Fruit fly (Drosophila melanogaster) whole organism, embryonic: Measurements from ENCODE around the gene nkt.
A peak's percentile ranks its signal among the peaks of the same experiment; 100 is the strongest.

Experiments
- Bteb2 ChIP-seq: fragments of 200-800 bp; sonication (Bioruptor generic); optimal IDR thresholded peaks from 2 replicates; lab custom pipeline; 2016; ENCODE audit warnings: missing biosample characterization, missing genetic modification characterization
- CG10209 ChIP-seq: fragments of 200-800 bp; sonication (Bioruptor generic); optimal IDR thresholded peaks from 3 replicates; lab custom pipeline; 2017; ENCODE audit warnings: missing biosample characterization, mild to moderate bottlenecking, missing genetic modification characterization, missing genetic modification reagents
- CG11695 ChIP-seq: fragments of 200-800 bp; sonication (Bioruptor generic); IDR thresholded peaks from 3 replicates; pipeline ENCODE4 v1.3.6; 2022; ENCODE audit warnings: missing biosample characterization, missing genetic modification characterization
- CG12155 ChIP-seq: fragments of 200-800 bp; sonication (Bioruptor generic); optimal IDR thresholded peaks from 3 replicates; lab custom pipeline; 2016; ENCODE audit warnings: missing biosample characterization, missing genetic modification characterization
- CG1233 ChIP-seq: fragments of 200-800 bp; sonication (Bioruptor generic); optimal IDR thresholded peaks from 4 replicates; lab custom pipeline; 2018; ENCODE audit warnings: missing biosample characterization, mild to moderate bottlenecking, missing genetic modification characterization
- CG13424 ChIP-seq: fragments of 200-800 bp; sonication (Bioruptor generic); optimal IDR thresholded peaks from 2 replicates; lab custom pipeline; 2019; ENCODE audit warnings: missing biosample characterization, mild to moderate bottlenecking, missing genetic modification characterization, moderate library complexity
- CG14050 ChIP-seq: fragments of 200-800 bp; sonication (Bioruptor generic); IDR thresholded peaks from 3 replicates; pipeline ENCODE4 v1.3.6; 2022; ENCODE audit warnings: missing biosample characterization, missing genetic modification characterization
- CG15269 ChIP-seq: fragments of 200-800 bp; sonication (Bioruptor generic); optimal IDR thresholded peaks from 2 replicates; lab custom pipeline; 2018; ENCODE audit warnings: missing biosample characterization, mild to moderate bottlenecking, missing genetic modification characterization, moderate library complexity
- CG16863 ChIP-seq: fragments of 200-800 bp; sonication (Bioruptor generic); optimal IDR thresholded peaks from 3 replicates; lab custom pipeline; 2016; ENCODE audit warnings: missing biosample characterization, missing genetic modification characterization
- CG17359 ChIP-seq: fragments of 200-800 bp; sonication (Bioruptor generic); optimal IDR thresholded peaks from 3 replicates; lab custom pipeline; 2018; ENCODE audit warnings: missing biosample characterization, mild to moderate bottlenecking, missing genetic modification characterization, moderate library complexity
- CG17912 ChIP-seq: fragments of 200-800 bp; sonication (Bioruptor generic); optimal IDR thresholded peaks from 2 replicates; lab custom pipeline; 2018; ENCODE audit warnings: missing biosample characterization, mild to moderate bottlenecking, missing genetic modification characterization
- CG18262 ChIP-seq: fragments of 200-800 bp; optimal IDR thresholded peaks from 3 replicates; lab custom pipeline; 2019; ENCODE audit warnings: missing biosample characterization, mild to moderate bottlenecking, missing genetic modification characterization, moderate library complexity
- CG3281 ChIP-seq: fragments of 200-800 bp; sonication (Bioruptor generic); optimal IDR thresholded peaks from 3 replicates; lab custom pipeline; 2017; ENCODE audit warnings: missing biosample characterization, mild to moderate bottlenecking, missing genetic modification characterization
- CG7839 ChIP-seq: fragments of 200-800 bp; sonication (Bioruptor generic); optimal IDR thresholded peaks from 3 replicates; lab custom pipeline; 2018; ENCODE audit warnings: missing biosample characterization, mild to moderate bottlenecking, missing genetic modification characterization, moderate library complexity
- CG8290 ChIP-seq, 3 experiments: fragments of 200-800 bp; sonication (Bioruptor generic); optimal IDR thresholded peaks; 2 replicates each; lab custom pipeline; 2016 to 2019; ENCODE audit warnings: missing biosample characterization in 3 of 3, missing genetic modification characterization in 3 of 3, mild to moderate bottlenecking in 2 of 3, moderate library complexity in 1 of 3
- CG9727 ChIP-seq: fragments of 200-800 bp; sonication (Bioruptor generic); optimal IDR thresholded peaks from 3 replicates; lab custom pipeline; 2017; ENCODE audit warnings: missing biosample characterization, mild to moderate bottlenecking, missing genetic modification characterization
- CkIIα-i1 ChIP-seq: fragments of 200-800 bp; sonication (Bioruptor generic); IDR thresholded peaks from 2 replicates; pipeline ENCODE4 v1.3.6; 2022; ENCODE audit warnings: missing biosample characterization, missing genetic modification characterization
- Deaf1 ChIP-seq: fragments of 200-800 bp; optimal IDR thresholded peaks from 3 replicates; lab custom pipeline; 2019; ENCODE audit warnings: missing biosample characterization, mild to moderate bottlenecking, missing genetic modification characterization, moderate library complexity
- Dfd ChIP-seq, 2 experiments: fragments of >200 bp; optimal IDR thresholded peaks; 2 replicates each; lab custom pipeline; 2017; ENCODE audit warnings: missing biosample characterization in 2 of 2, missing genetic modification characterization in 2 of 2
- Doc2 ChIP-seq: fragments of 200-800 bp; sonication (Bioruptor generic); IDR thresholded peaks from 2 replicates; pipeline ENCODE4 v1.3.6; 2022; ENCODE audit warnings: missing biosample characterization, missing genetic modification characterization
- E2f1 ChIP-seq: fragments of 200-800 bp; sonication (Bioruptor generic); IDR thresholded peaks from 2 replicates; pipeline ENCODE4 v1.3.6; 2022; ENCODE audit warnings: missing biosample characterization, missing genetic modification characterization
- Fer1 ChIP-seq: fragments of 200-800 bp; sonication (Bioruptor generic); optimal IDR thresholded peaks from 2 replicates; lab custom pipeline; 2017; ENCODE audit warnings: missing biosample characterization, mild to moderate bottlenecking, missing genetic modification characterization
- HLH3B ChIP-seq: fragments of 200-800 bp; sonication (Bioruptor generic); IDR thresholded peaks from 2 replicates; pipeline ENCODE4 v1.3.6; 2022; ENCODE audit warnings: missing biosample characterization, missing genetic modification characterization
- Hr78 ChIP-seq, 2 experiments: fragments of 200-800 bp in 1 of 2; fragments of >200 bp in 1 of 2; sonication (Bioruptor generic) in 1 of 2; optimal IDR thresholded peaks; 2 replicates each; lab custom pipeline; 2017 to 2019; ENCODE audit warnings: missing biosample characterization in 2 of 2, missing genetic modification characterization in 2 of 2, mild to moderate bottlenecking in 1 of 2, moderate library complexity in 1 of 2
- Mes4 ChIP-seq: fragments of 200-800 bp; sonication (Bioruptor generic); optimal IDR thresholded peaks from 2 replicates; lab custom pipeline; 2016; ENCODE audit warnings: missing biosample characterization, missing genetic modification characterization
- Opbp ChIP-seq: fragments of 200-800 bp; sonication (Bioruptor generic); IDR thresholded peaks from 3 replicates; pipeline ENCODE4 v1.3.6; 2022; ENCODE audit warnings: missing biosample characterization, missing genetic modification characterization; ENCODE audit not compliant: partially characterized antibody
- Rfx ChIP-seq: fragments of 200-800 bp; sonication (Bioruptor generic); IDR thresholded peaks from 2 replicates; pipeline ENCODE4 v1.3.6; 2022; ENCODE audit warnings: missing biosample characterization, missing genetic modification characterization
- Sry-δ ChIP-seq: fragments of 200-800 bp; sonication (Bioruptor generic); optimal IDR thresholded peaks from 2 replicates; lab custom pipeline; 2016; ENCODE audit warnings: missing biosample characterization, missing genetic modification characterization
- bcd ChIP-seq: fragments of 200-800 bp; sonication (Bioruptor generic); optimal IDR thresholded peaks from 2 replicates; lab custom pipeline; 2017; ENCODE audit warnings: missing biosample characterization, mild to moderate bottlenecking, missing genetic modification characterization
- cas ChIP-seq: fragments of 200-800 bp; sonication (Bioruptor generic); IDR thresholded peaks from 2 replicates; pipeline ENCODE4 v1.3.6; 2022; ENCODE audit warnings: missing biosample characterization, missing genetic modification characterization
- corto ChIP-seq: fragments of 200-800 bp; sonication (Bioruptor generic); optimal IDR thresholded peaks from 2 replicates; lab custom pipeline; 2016; ENCODE audit warnings: missing biosample characterization, mild to moderate bottlenecking, missing genetic modification characterization, moderate library complexity
- dan ChIP-seq: fragments of 200-800 bp; sonication (Bioruptor generic); IDR thresholded peaks from 2 replicates; pipeline ENCODE4 v1.3.6; 2022; ENCODE audit warnings: missing biosample characterization, missing genetic modification characterization
- dpn ChIP-seq, 2 experiments: fragments of 200-800 bp; sonication (Bioruptor generic); optimal IDR thresholded peaks; 3 replicates each; lab custom pipeline; 2016; ENCODE audit warnings: missing biosample characterization in 2 of 2, missing genetic modification characterization in 2 of 2
- en ChIP-seq: fragments of 200-800 bp; sonication (Bioruptor generic); optimal IDR thresholded peaks from 2 replicates; lab custom pipeline; 2016; ENCODE audit warnings: missing biosample characterization, missing genetic modification characterization
- gem ChIP-seq: fragments of 200-800 bp; sonication (Bioruptor generic); optimal IDR thresholded peaks from 2 replicates; lab custom pipeline; 2019; ENCODE audit warnings: missing biosample characterization, mild to moderate bottlenecking, missing genetic modification characterization, moderate library complexity
- gt ChIP-seq: fragments of 200-800 bp; sonication (Bioruptor generic); IDR thresholded peaks from 2 replicates; pipeline ENCODE4 v1.3.6; 2022; ENCODE audit warnings: missing biosample characterization, missing genetic modification characterization
- kah ChIP-seq: fragments of 200-800 bp; sonication (Bioruptor generic); optimal IDR thresholded peaks from 2 replicates; lab custom pipeline; 2018; ENCODE audit warnings: missing biosample characterization, mild to moderate bottlenecking, missing genetic modification characterization
- lab ChIP-seq: fragments of 200-800 bp; sonication (Bioruptor generic); optimal IDR thresholded peaks from 3 replicates; lab custom pipeline; 2017; ENCODE audit warnings: missing biosample characterization, missing genetic modification characterization, mild to moderate bottlenecking, moderate library complexity, missing genetic modification reagents
- mld ChIP-seq: fragments of 200-800 bp; sonication (Bioruptor generic); IDR thresholded peaks from 3 replicates; pipeline ENCODE4 v1.3.6; 2022; ENCODE audit warnings: missing biosample characterization, missing genetic modification characterization; ENCODE audit not compliant: partially characterized antibody
- otp ChIP-seq: fragments of 200-800 bp; sonication (Bioruptor generic); IDR thresholded peaks from 3 replicates; pipeline ENCODE4, ENCODE4 v1.3.6; 2022; ENCODE audit warnings: missing biosample characterization, missing genetic modification characterization
- pfk ChIP-seq: fragments of 200-800 bp; sonication (Bioruptor generic); optimal IDR thresholded peaks from 2 replicates; lab custom pipeline; 2018; ENCODE audit warnings: missing biosample characterization, mild to moderate bottlenecking, missing genetic modification characterization, moderate library complexity
- pho ChIP-seq: fragments of 200-800 bp; sonication (Bioruptor generic); optimal IDR thresholded peaks from 2 replicates; lab custom pipeline; 2016; ENCODE audit warnings: missing biosample characterization, missing genetic modification characterization
- salm ChIP-seq: fragments of 200-800 bp; sonication (Bioruptor generic); optimal IDR thresholded peaks from 2 replicates; lab custom pipeline; 2018; ENCODE audit warnings: missing biosample characterization, mild to moderate bottlenecking, missing genetic modification characterization
- ssp ChIP-seq: fragments of 200-800 bp; sonication (Bioruptor generic); IDR thresholded peaks from 2 replicates; pipeline ENCODE4 v1.3.6; 2022; ENCODE audit warnings: missing biosample characterization, missing genetic modification characterization
- trh ChIP-seq: fragments of 200-800 bp; sonication (Bioruptor generic); optimal IDR thresholded peaks from 2 replicates; lab custom pipeline; 2016; ENCODE audit warnings: missing biosample characterization, missing genetic modification characterization
- twi ChIP-seq: fragments of 200-800 bp; optimal IDR thresholded peaks from 2 replicates; lab custom pipeline; 2019; ENCODE audit warnings: missing biosample characterization, mild to moderate bottlenecking, missing genetic modification characterization, moderate library complexity
- vvl ChIP-seq: fragments of 200-800 bp; sonication (Bioruptor generic); IDR thresholded peaks from 2 replicates; pipeline ENCODE4 v1.3.6; 2022; ENCODE audit warnings: missing biosample characterization, missing genetic modification characterization
- zen ChIP-seq: fragments of 200-800 bp; sonication (Bioruptor generic); optimal IDR thresholded peaks from 3 replicates; lab custom pipeline; 2018; ENCODE audit warnings: missing biosample characterization, mild to moderate bottlenecking, missing genetic modification characterization, moderate library complexity
- zf30C ChIP-seq: fragments of 200-800 bp; sonication (Bioruptor generic); optimal IDR thresholded peaks from 3 replicates; lab custom pipeline; 2018; ENCODE audit warnings: missing biosample characterization, mild to moderate bottlenecking, missing genetic modification characterization

nkt gene

DNA sequence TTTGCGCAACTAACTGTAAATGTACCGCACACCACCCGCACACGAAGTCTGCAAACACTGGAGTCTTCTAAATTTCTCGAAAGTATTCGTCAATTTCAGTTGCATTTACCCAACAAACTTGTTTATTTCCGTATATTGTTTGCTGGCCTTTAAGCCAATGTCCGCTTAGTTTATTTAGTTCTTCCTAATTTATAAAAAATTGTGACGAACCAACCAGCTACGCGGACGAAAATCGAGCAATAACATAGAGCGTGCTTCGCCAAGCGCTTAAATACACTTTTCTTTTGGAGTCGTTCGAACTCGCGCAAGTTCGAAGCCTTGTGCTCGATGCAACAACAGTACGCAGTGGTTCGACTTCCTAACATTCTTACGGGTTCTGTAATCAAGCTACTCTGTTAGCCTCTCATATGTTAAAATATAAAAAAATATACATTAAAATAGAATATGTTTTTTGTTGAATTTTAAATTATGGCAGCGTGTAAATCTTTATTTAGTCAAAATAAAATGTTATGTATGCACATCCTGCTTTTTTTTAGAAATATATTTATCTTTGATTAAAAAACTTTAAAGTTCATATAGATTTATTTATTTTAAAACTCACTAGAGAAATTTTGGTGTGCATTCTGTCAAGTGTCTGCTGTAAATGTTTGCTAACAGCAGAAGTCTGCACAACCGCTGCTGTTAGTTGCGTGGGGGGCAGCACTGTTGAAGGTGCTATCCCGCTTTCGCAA lies 3.7 kb upstream of the nkt start, which contains the start of gene GlcAT-P (continued):
- TF ChIP-seq Hr78 (GFP tag; optimal IDR thresholded peaks at IDR 0.05; lab: Kevin White, UChicago) (peak in 1 of 2 experiments; percentile 26), dpn (GFP tag; optimal IDR thresholded peaks at IDR 0.05; lab: Kevin White, UChicago) (peak in 1 of 2 experiments; percentile 58), Rfx (GFP tag; lab: Robert Waterston, UW) (peak; percentile 75), CG7839 (tag; lab: Kevin White, UChicago) (peak; percentile 79), salm (tag; lab: Kevin White, UChicago) (peak; percentile 36), CG11695 (GFP tag; lab: Robert Waterston, UW) (peak; percentile 80), CG3281 (GFP tag; lab: Kevin White, UChicago) (peak; percentile 76), kah (GFP tag; lab: Kevin White, UChicago) (peak; percentile 40), Bteb2 (no peak), Deaf1 (tag; lab: Kevin White, UChicago) (peak; percentile 45), CG9727 (GFP tag; lab: Kevin White, UChicago) (peak; percentile 78), Fer1 (GFP tag; lab: Kevin White, UChicago) (peak; percentile 87), mld (GFP tag; lab: Robert Waterston, UW) (no peak), Sry-δ (no peak), otp (GFP tag; lab: Robert Waterston, UW) (no peak), CG18262 (peak; percentile 82), zen (peak; percentile 4), en (no peak), dan (GFP tag; lab: Robert Waterston, UW) (no peak), pho (GFP tag; lab: Kevin White, UChicago) (no peak), zf30C (peak; percentile 92), CkIIα-i1 (no peak), CG15269 (peak; percentile 85), Opbp (GFP tag; lab: Robert Waterston, UW) (no peak), CG14050 (peak; percentile 46; the same call in 2 of the 3 replicates), vvl (GFP tag; lab: Robert Waterston, UW) (peak; percentile 85), CG16863 (GFP tag; lab: Kevin White, UChicago) (no peak), bcd (peak; percentile 62), E2f1 (GFP tag; lab: Robert Waterston, UW) (peak; percentile 74), Mes4 (GFP tag; lab: Kevin White, UChicago) (no peak), CG17912 (GFP tag; lab: Kevin White, UChicago) (no peak), Dfd (GFP tag; optimal IDR thresholded peaks at IDR 0.05; lab: Kevin White, UChicago) (no peak), CG12155 (GFP tag; lab: Kevin White, UChicago) (peak; percentile 44), trh (GFP tag; lab: Kevin White, UChicago) (peak; percentile 40), pfk (no peak), corto (GFP tag; lab: Kevin White, UChicago) (no peak), CG13424 (tag; lab: Kevin White, UChicago) (peak; percentile 84), CG1233 (GFP tag; lab: Kevin White, UChicago) (peak; percentile 61), cas (GFP tag; lab: Robert Waterston, UW) (no peak), twi (tag; lab: Kevin White, UChicago) (peak; percentile 48), lab (GFP tag; lab: Kevin White, UChicago) (peak; percentile 75), gem (tag; lab: Kevin White, UChicago) (peak; percentile 91), gt (GFP tag; lab: Robert Waterston, UW) (no peak), CG10209 (GFP tag; lab: Kevin White, UChicago) (peak; percentile 75), CG8290 (GFP tag; optimal IDR thresholded peaks at IDR 0.05; lab: Kevin White, UChicago) (peak; percentile 16), CG8290 (tag; optimal IDR thresholded peaks at IDR 0.05; lab: Kevin White, UChicago) (peak in 1 of 2 experiments; percentile 16), CG17359 (peak; percentile 50), Doc2 (no peak), HLH3B (peak; percentile 65), ssp (no peak)
